Worm (Caenorhabditis elegans): ENCODE measurements around the gene nipi-3.

The nipi-3 gene

DNA sequence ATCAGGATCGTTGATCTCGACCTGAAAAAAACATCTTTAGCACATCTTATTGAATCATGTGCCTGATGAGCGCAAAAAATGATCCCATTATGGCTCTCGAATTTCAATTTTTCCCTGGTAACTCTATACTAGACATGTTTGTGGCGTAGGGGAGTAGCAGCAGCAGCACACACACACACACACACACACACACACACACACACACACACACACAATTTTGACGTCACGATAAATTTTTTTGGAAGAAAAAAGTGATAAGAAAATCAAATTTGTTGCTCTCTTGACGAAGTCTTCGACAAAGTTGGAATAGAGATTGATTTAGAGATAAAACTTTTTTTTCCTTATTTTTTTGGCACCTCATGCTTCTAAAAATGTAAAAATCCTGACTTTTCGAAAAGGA lies 21.8 kb downstream of the nipi-3 start:
- TF ChIP-seq cnd-1 (tag; optimal IDR thresholded peaks at IDR 0.05) (no peak), ceh-83 (GFP tag; optimal IDR thresholded peaks at IDR 0.05) (no peak)

DNA sequence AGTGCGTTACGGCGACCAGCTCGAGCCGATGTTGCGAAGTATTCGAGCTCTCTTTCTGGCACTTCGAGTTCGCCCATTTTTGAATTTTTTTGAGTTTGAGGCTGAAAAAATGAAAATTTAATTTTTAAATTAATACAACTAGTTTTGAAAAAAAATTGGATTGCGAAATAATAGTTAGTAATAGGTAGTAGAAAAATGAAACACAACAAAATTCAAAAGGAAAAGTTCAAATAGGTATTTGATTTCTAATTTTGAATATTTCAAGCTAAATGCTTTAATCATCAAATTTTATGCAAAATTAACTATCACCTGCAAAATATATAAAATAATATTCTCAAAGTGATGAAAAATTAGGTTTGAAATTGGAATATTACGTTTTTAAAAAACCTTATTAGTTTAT lies 22.6 kb downstream of the nipi-3 start, which contains the start of gene K09E9.4:
Gene K09E9.4 (minus strand): TSS at position 101 of the 400 bp plus-strand sequence.
- TF ChIP-seq unc-62 (GFP tag; optimal IDR thresholded peaks at IDR 0.05), result no peak
- TF ChIP-seq ceh-83 (GFP tag; optimal IDR thresholded peaks at IDR 0.05), result no peak
- TF ChIP-seq sptf-1 (tag; optimal IDR thresholded peaks at IDR 0.05), result no peak
- no peak for TF ChIP-seq ces-1 (GFP tag; optimal IDR thresholded peaks at IDR 0.05)
- TF ChIP-seq nhr-2 (tag; optimal IDR thresholded peaks at IDR 0.05), result no peak

DNA sequence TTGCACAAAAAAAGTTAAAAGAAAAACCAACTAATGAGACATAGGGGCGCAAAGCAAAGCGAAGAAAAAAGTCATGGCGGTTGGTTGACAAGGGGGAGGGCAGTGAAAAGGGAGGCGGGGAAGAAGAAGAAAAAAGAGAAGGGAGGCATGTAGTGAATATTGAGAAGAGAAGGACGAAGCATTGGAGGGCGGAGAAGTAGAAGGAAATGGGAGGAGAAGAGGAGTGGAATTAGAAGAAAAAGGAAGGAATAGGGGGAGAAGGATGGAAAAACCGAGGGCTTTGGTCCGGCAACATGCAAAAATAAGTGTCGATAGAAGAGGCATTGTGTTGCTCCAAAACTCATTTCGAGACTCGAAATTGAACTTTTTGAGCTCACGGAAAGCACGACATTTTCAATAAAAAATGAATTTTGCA lies 23.0 kb downstream of the nipi-3 start:
- TF ChIP-seq sem-2 (GFP tag; optimal IDR thresholded peaks at IDR 0.05) (no peak), sptf-1 (tag; optimal IDR thresholded peaks at IDR 0.05) (peak; percentile 51), M03D4.4 (tag; optimal IDR thresholded peaks at IDR 0.05) (peak; percentile 23), mls-2 (tag; optimal IDR thresholded peaks at IDR 0.05) (peak; percentile 34), nhr-76 (tag; optimal IDR thresholded peaks at IDR 0.05) (no peak), ceh-83 (GFP tag; optimal IDR thresholded peaks at IDR 0.05) (peak; percentile 6), ces-1 (GFP tag; optimal IDR thresholded peaks at IDR 0.05) (peak; percentile 38)

DNA sequence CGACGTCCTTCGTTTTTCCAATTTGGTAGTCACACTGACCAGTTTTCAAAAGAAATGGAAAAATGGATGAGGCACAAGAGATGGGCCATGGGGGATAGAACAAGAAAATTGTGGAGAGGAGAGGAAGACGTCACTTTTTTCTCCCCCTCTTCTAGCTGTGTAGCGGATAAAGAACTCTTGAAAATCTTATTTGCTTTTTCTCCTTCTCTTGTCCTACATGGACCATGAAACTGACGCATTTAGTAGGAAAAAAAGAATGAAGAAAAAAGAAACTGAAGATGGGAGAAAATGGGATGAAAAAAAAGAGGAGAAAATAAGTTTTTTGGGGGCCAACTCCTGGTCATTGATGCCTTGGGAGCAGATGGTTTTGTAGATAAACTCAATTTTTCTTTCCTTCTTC lies 26.2 kb downstream of the nipi-3 start:
- no peak for TF ChIP-seq elt-1 (tag; optimal IDR thresholded peaks at IDR 0.05; ENCODE audit: borderline replicate concordance, insufficient read depth)
- TF ChIP-seq ces-1 (GFP tag; optimal IDR thresholded peaks at IDR 0.05), result peak; percentile 76
- no peak for TF ChIP-seq unc-120 (tag; optimal IDR thresholded peaks at IDR 0.05; ENCODE audit: poor library complexity, severe bottlenecking)

DNA sequence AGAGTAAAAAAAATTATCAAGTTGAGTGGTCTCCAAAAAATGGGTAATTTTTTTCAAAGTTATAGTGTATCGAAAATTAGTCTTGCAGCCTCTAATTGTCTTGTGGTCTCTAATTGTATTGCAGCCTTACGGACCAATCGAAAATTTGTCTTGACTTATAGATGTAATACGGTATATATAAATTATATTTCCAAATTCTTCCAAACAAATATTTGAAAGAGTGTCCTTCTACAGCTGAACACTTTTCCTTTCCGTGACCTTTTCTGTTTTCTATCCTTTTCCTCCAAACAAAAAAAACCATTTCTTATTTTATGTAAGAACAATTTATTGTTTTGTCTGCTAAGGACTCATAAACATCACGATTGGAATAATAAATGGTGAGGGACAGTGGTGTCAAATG lies 32.8 kb downstream of the nipi-3 start, which contains the start of gene K09E9.7:
Gene K09E9.7 (plus strand): TSS at position 301 of the 400 bp plus-strand sequence.
- no peak for TF ChIP-seq nhr-2 (tag; optimal IDR thresholded peaks at IDR 0.05)

DNA sequence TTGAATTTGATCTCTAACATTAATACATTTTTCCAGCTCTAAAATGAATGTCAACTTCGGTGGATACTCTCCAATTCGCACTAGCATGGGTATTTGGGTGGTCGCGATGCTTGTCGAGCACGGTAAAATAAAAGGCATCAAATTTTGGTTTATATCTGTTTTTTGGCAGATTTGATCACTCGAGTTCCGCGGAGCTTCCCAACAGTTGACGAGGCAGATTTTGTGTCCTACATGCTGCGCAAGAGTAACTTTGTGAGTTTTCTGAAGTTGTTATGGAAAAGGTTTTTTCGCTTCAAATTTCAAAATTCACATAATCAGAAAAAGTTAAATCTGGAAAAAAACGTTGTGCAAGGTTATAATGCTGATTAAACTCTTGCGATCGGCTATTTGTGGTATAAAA lies 33.6 kb downstream of the nipi-3 start:
- TF ChIP-seq elt-3 (tag; optimal IDR thresholded peaks at IDR 0.05), result no peak
- TF ChIP-seq nhr-2 (tag; optimal IDR thresholded peaks at IDR 0.05), result no peak
- no peak for TF ChIP-seq ztf-11 (tag; optimal IDR thresholded peaks at IDR 0.05)
- TF ChIP-seq nhr-12 (tag; optimal IDR thresholded peaks at IDR 0.05), result no peak
- no peak for TF ChIP-seq unc-120 (tag; optimal IDR thresholded peaks at IDR 0.05; ENCODE audit: poor library complexity, severe bottlenecking)

DNA sequence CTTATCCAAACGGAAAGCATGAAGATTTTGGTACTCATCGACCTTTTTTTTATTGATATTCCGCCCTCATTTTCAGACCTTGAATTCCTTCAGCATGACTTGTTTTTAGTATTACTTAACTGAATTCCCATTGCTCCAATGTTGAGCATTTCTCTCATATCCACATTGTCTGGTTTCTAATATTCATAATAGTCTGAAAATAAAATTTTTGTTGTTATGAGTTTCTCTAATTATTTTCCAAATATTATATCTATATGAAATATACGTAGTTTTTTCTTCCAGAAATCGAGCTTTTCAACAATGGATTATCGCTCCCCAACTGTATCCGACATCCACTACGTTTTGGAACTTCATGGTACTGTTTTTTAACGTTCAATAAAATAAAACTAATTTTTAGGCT lies 34.9 kb downstream of the nipi-3 start, which contains the start of gene H08J19.1:
Gene H08J19.1 (plus strand): TSS at position 301 of the 400 bp plus-strand sequence.
- TF ChIP-seq lin-13 (tag; optimal IDR thresholded peaks at IDR 0.05), result no peak
- TF ChIP-seq unc-62 (GFP tag; optimal IDR thresholded peaks at IDR 0.05), result no peak
- TF ChIP-seq nhr-76 (tag; optimal IDR thresholded peaks at IDR 0.05), result no peak
- no peak for TF ChIP-seq unc-120 (tag; optimal IDR thresholded peaks at IDR 0.05; ENCODE audit: poor library complexity, severe bottlenecking)
- TF ChIP-seq ces-1 (GFP tag; optimal IDR thresholded peaks at IDR 0.05), result no peak
- TF ChIP-seq lin-32 (GFP tag; optimal IDR thresholded peaks at IDR 0.05), result no peak
- TF ChIP-seq blmp-1 (tag; optimal IDR thresholded peaks at IDR 0.05), result no peak
- TF ChIP-seq nhr-28 (tag; optimal IDR thresholded peaks at IDR 0.05), result no peak
- TF ChIP-seq mep-1 (tag; optimal IDR thresholded peaks at IDR 0.05), result no peak
- TF ChIP-seq mls-2 (tag; optimal IDR thresholded peaks at IDR 0.05), result no peak
- no peak for TF ChIP-seq sptf-1 (tag; optimal IDR thresholded peaks at IDR 0.05)
- TF ChIP-seq bed-3 (GFP tag; optimal IDR thresholded peaks at IDR 0.05), result no peak
- TF ChIP-seq nhr-237 (tag; optimal IDR thresholded peaks at IDR 0.05), result no peak
- no peak for TF ChIP-seq mab-5 (tag; optimal IDR thresholded peaks at IDR 0.05)
- no peak for TF ChIP-seq sem-2 (GFP tag; optimal IDR thresholded peaks at IDR 0.05)

DNA sequence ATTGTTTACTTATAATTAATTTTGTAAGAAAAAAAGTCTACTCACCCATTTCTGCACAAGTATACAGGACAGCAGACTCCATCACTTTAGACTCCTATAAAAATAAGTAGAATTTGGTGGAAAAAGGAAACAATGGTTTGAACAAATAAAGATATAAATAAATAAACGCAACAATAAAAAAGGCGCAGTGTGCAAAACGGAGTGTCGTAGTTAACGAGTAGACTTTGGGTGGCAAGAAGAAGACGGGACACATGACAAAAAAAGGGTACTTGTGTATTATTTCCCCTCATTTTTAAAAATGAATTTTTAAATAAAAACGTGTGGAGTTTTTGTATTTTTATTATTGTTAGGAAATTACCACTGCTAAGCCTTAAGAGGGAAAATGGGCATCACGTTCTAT lies 39.5 kb downstream of the nipi-3 start, which contains the start of gene F59D12.5:
Gene F59D12.5 (minus strand): TSS at position 94 of the 400 bp plus-strand sequence.
- TF ChIP-seq lin-32 (GFP tag; optimal IDR thresholded peaks at IDR 0.05) (no peak), bed-3 (GFP tag; optimal IDR thresholded peaks at IDR 0.05) (no peak), M03D4.4 (tag; optimal IDR thresholded peaks at IDR 0.05) (no peak), ceh-43 (GFP tag; optimal IDR thresholded peaks at IDR 0.05) (no peak), nhr-2 (tag; optimal IDR thresholded peaks at IDR 0.05) (no peak), unc-39 (tag; optimal IDR thresholded peaks at IDR 0.05) (no peak), unc-120 (tag; optimal IDR thresholded peaks at IDR 0.05; ENCODE audit: poor library complexity, severe bottlenecking) (no peak), unc-62 (GFP tag; optimal IDR thresholded peaks at IDR 0.05) (no peak), ceh-39 (tag; optimal IDR thresholded peaks at IDR 0.05) (no peak), drap-1 (GFP tag; optimal IDR thresholded peaks at IDR 0.05) (no peak), ham-2 (GFP tag; optimal IDR thresholded peaks at IDR 0.05) (no peak), nhr-76 (tag; optimal IDR thresholded peaks at IDR 0.05) (no peak), zip-8 (tag; optimal IDR thresholded peaks at IDR 0.05) (no peak), ceh-83 (GFP tag; optimal IDR thresholded peaks at IDR 0.05) (no peak), hlh-1 (tag; optimal IDR thresholded peaks at IDR 0.05) (no peak)

Data from whole organism, mixed stage, embryonic.